Fruit fly (Drosophila melanogaster): ENCODE results near the gene CG6168.

- TF ChIP-seq CG9139 (GFP tag; optimal IDR thresholded peaks at IDR 0.05) (no peak), topi (GFP tag; optimal IDR thresholded peaks at IDR 0.05) (no peak), salr (GFP tag; optimal IDR thresholded peaks at IDR 0.05) (no peak), CG16779 (tag; optimal IDR thresholded peaks at IDR 0.05) (no peak), ss (GFP tag; optimal IDR thresholded peaks at IDR 0.05) (no peak), svp (GFP tag) (no peak), CG6854 (GFP tag; optimal IDR thresholded peaks at IDR 0.05) (no peak), CG11762 (GFP tag; optimal IDR thresholded peaks at IDR 0.05; ENCODE audit: insufficient read depth) (no peak), Ets21C (GFP tag; optimal IDR thresholded peaks at IDR 0.05) (no peak), fd59A (GFP tag; optimal IDR thresholded peaks at IDR 0.05) (no peak)
Observed at dm6 chr3L:11299216-11299615, 22.3 kb downstream of the CG6168 start.
